Fruit fly (Drosophila melanogaster): ENCODE results near the gene Dhfr.
A peak's percentile ranks its signal among the peaks of the same experiment; 100 is the strongest.

Gene Dhfr

DNA sequence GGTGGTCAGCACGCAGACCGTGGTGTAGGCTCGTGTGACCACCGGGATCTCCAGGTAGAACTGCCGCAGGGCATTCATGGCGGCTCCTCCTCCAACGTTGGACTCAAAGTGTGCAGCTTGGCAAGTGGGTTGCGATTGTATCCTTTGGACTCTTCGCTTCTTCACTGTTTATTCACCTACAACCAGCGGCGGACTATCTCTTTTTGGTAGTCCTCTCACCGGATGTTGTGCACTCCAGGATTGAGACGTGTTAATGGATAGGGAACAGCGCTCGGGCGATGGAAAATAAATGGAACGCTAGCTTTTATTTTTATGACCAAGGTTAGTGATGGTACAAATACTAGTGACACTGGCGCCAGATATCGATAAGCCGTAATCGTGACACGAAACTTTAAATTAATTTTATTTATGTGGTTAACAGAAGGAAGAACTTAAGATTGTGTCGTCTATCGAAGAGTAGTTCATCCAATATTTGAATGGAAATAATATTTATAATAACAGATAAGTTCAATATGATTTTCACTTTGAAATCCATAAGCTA lies 3.0 kb downstream of the Dhfr start, which contains the start of gene Der-2 (continued):
- TF ChIP-seq CG3995 (GFP tag; optimal IDR thresholded peaks at IDR 0.05), result peak; percentile 30
- TF ChIP-seq BEAF-32 (GFP tag; optimal IDR thresholded peaks at IDR 0.05), result peak; percentile 77
- TF ChIP-seq CG2120 (GFP tag; optimal IDR thresholded peaks at IDR 0.05), result no peak
- no peak for TF ChIP-seq Sox102F (GFP tag; optimal IDR thresholded peaks at IDR 0.05)
- TF ChIP-seq CG7372 (GFP tag; IDR thresholded peaks at IDR 0.05), result no peak
- TF ChIP-seq Lpt (GFP tag; optimal IDR thresholded peaks at IDR 0.05), result no peak
- peak; percentile 93 for TF ChIP-seq CG6791 (GFP tag; IDR thresholded peaks at IDR 0.05; ENCODE audit: partially characterized antibody)

DNA sequence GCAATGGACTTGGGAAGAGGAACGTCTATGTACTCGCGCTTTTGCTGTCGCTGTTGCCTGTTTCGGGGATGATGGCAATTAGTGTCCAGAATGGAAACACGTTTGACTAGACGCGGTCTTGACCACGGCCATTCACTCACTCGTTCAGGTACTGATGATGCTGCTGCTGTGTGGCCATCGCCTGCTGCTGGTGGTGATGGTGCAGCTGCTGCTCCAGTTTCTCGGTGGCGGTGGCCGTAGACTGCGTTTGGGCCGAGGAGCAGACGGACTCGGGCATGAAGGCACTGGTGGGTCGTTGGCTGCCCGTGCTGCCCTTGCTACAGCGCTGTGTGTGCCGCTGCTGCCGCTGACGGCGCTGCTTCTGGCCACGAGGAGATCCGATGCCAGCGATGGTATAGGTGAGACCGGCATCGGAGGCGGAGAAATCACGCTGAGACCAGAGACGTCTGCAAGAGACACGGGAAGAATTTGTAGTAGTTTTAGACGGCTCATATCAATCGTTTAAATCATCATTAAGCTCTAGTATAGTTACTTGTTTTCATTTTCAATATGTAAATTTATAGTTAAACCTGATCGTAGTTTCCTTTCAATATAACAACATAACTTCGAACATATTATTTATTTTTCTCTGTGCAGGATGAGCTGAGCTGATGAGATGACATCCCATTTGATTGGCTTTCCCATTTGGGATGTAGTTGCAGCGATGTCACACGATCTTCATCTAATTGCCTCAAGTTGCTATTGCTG lies 4.7 kb downstream of the Dhfr start:
- peak; percentile 66 for TF ChIP-seq CG8478 (optimal IDR thresholded peaks at IDR 0.05)
- TF ChIP-seq CG10147 (GFP tag; optimal IDR thresholded peaks at IDR 0.05), result no peak
- no peak for TF ChIP-seq ttk (GFP tag; IDR thresholded peaks at IDR 0.05)
- TF ChIP-seq esg (GFP tag; conservative IDR thresholded peaks at IDR 0.05), result no peak
- TF ChIP-seq gcm2 (GFP tag; optimal IDR thresholded peaks at IDR 0.05), result no peak
- no peak for TF ChIP-seq CG2116 (GFP tag; optimal IDR thresholded peaks at IDR 0.05)
- TF ChIP-seq CG31224 (GFP tag; IDR thresholded peaks at IDR 0.05), result no peak
- TF ChIP-seq chm (GFP tag; IDR thresholded peaks at IDR 0.05), result no peak
- TF ChIP-seq rib (GFP tag; IDR thresholded peaks at IDR 0.05), result no peak
- no peak for TF ChIP-seq HmgD (GFP tag; optimal IDR thresholded peaks at IDR 0.05)
- no peak for TF ChIP-seq vvl (GFP tag; IDR thresholded peaks at IDR 0.05)
- TF ChIP-seq Hr78 (GFP tag; optimal IDR thresholded peaks at IDR 0.05), result no peak
- no peak for TF ChIP-seq fu2 (GFP tag; optimal IDR thresholded peaks at IDR 0.05)
- TF ChIP-seq Med (GFP tag), result peak; percentile 59
- no peak for TF ChIP-seq grn (GFP tag; optimal IDR thresholded peaks at IDR 0.05)
- TF ChIP-seq MBD-R2 (GFP tag; IDR thresholded peaks at IDR 0.05), result no peak
- TF ChIP-seq gro (GFP tag; optimal IDR thresholded peaks at IDR 0.05), result no peak

DNA sequence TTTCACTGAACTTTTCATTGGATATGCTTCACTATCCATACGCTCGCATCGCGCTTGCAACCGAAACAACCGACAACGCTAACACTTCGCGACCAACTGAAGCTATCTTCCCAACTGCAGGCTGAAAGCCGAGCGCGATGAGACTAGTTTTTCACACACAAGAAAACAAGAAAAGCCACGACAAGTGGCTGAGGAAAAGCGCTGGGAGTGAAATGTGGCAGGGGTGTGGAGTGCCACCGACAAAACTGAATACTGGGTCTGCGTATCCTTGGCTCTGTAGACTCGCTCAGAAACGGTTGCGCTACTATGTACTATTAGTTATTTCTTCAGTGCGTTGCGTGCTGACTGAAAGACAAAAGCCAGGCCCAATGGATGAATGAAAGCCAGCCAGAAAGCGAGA lies 14.4 kb downstream of the Dhfr start, which contains the start of gene Cad89D:
Cad89D (minus strand) TSS at position 101 of the 400 bp plus-strand sequence.
- TF ChIP-seq CG2199 (GFP tag; IDR thresholded peaks at IDR 0.05), result no peak
- no peak for TF ChIP-seq gsb-n (tag; optimal IDR thresholded peaks at IDR 0.05)
- TF ChIP-seq Med (GFP tag), result peak; percentile 18
- no peak for TF ChIP-seq ranshi (GFP tag; IDR thresholded peaks at IDR 0.05)
- no peak for TF ChIP-seq kay (GFP tag; optimal IDR thresholded peaks at IDR 0.05)
- no peak for TF ChIP-seq CG4328 (GFP tag; optimal IDR thresholded peaks at IDR 0.05)
- TF ChIP-seq CG12104 (GFP tag; optimal IDR thresholded peaks at IDR 0.05), result no peak
- TF ChIP-seq Ets65A (GFP tag), result peak; percentile 47
- no peak for TF ChIP-seq crol (GFP tag; IDR thresholded peaks at IDR 0.05)
- TF ChIP-seq sr (GFP tag; IDR thresholded peaks at IDR 0.05), result no peak

DNA sequence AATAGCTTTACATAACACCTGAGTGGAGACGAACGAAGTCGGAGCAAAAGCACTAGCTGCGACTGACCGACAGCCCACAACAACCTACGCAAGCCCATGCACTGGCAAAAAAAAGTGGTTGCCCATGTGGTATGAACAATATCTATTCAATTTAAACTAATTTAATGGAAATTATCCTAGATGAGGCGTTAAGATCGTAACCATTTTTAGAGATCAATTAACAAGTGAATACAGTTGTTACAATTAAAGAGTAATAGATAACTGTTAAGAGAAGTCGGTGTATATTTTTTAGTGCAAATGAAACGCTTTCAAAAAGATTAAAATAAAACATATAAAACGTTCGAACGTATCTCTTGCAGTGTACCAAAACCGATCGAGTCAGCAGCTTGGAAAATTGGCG lies 15.2 kb downstream of the Dhfr start:
- TF ChIP-seq hb (GFP tag; IDR thresholded peaks at IDR 0.05; ENCODE audit: partially characterized antibody), result no peak
- peak; percentile 40 for TF ChIP-seq pum (GFP tag; optimal IDR thresholded peaks at IDR 0.05)
- TF ChIP-seq CG18619 (GFP tag; optimal IDR thresholded peaks at IDR 0.05), result no peak
- TF ChIP-seq corto (GFP tag; optimal IDR thresholded peaks at IDR 0.05), result no peak
- no peak for TF ChIP-seq sima (GFP tag; optimal IDR thresholded peaks at IDR 0.05)
- no peak for TF ChIP-seq Side (GFP tag; optimal IDR thresholded peaks at IDR 0.05)
- no peak for TF ChIP-seq CG12659 (GFP tag; optimal IDR thresholded peaks at IDR 0.05)
- TF ChIP-seq scrt (GFP tag; optimal IDR thresholded peaks at IDR 0.05), result no peak
- TF ChIP-seq shn (GFP tag; optimal IDR thresholded peaks at IDR 0.05), result no peak
- TF ChIP-seq NC2α (GFP tag; optimal IDR thresholded peaks at IDR 0.05), result no peak
- TF ChIP-seq lab (GFP tag; optimal IDR thresholded peaks at IDR 0.05), result peak; percentile 21
- TF ChIP-seq CG3847 (GFP tag; IDR thresholded peaks at IDR 0.05), result no peak
- TF ChIP-seq phol (tag; optimal IDR thresholded peaks at IDR 0.05), result peak; percentile 77
- no peak for TF ChIP-seq luna (GFP tag; optimal IDR thresholded peaks at IDR 0.05)
- no peak for TF ChIP-seq CG3065 (GFP tag; optimal IDR thresholded peaks at IDR 0.05)
